Fruit fly (Drosophila melanogaster): Measurements from ENCODE around the gene CG32085.

DNA sequence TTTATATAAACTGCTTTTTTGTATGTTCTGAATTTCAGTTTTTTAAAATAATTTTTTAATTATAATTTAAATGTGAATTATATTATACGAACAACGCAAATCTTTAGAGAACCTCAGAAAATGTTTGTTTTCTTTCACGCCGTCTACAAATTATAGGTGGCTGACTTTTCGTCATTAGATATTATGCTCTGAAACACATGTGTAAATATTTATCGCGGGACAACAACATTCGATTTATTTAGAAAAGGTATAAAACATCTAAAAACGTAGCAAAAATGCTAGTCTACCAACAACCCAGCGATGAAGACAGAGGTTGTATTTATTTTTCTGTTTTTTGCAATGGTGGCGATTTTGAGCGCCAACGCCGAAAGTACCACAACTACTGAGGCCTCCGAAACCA, 70.3 kb downstream of the CG32085 start, which contains the start of gene CG42832:
- no peak for TF ChIP-seq ttk (optimal IDR thresholded peaks at IDR 0.05)
- TF ChIP-seq insv (optimal IDR thresholded peaks at IDR 0.05) = no peak
- no peak for TF ChIP-seq Sin3A (optimal IDR thresholded peaks at IDR 0.05)
- no peak for TF ChIP-seq psq (optimal IDR thresholded peaks at IDR 0.05)
- TF ChIP-seq h (optimal IDR thresholded peaks at IDR 0.05) = no peak

Data from Kc167 (cell line).